Worm (Caenorhabditis elegans): Measurements from ENCODE around the gene ZK688.5.

DNA sequence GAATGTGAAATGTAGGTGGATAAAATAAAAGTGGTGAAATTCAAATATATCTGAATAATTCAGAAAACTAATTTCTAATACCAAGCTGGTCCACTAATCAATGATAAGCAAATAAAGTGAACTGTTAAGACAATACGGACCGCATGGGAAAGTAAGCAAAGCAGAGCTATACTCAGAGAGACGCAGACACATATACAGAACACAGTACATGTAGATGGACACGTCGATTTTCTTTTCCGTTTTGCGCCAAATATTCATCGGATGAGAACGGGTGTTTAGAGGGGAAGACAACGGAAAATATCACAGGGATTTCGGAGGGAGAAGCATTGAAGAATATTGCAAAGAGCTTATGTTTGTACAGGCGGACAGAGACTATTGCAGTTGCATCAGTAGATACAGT lies 34.5 kb upstream of the ZK688.5 start:
- TF ChIP-seq W03F9.2 (tag; optimal IDR thresholded peaks at IDR 0.05) (no peak), dao-5 (tag; optimal IDR thresholded peaks at IDR 0.05) (no peak), him-1 (tag; optimal IDR thresholded peaks at IDR 0.05) (no peak)
